Worm (Caenorhabditis elegans): ENCODE measurements around the gene F07H5.10.

F07H5.10 gene

DNA sequence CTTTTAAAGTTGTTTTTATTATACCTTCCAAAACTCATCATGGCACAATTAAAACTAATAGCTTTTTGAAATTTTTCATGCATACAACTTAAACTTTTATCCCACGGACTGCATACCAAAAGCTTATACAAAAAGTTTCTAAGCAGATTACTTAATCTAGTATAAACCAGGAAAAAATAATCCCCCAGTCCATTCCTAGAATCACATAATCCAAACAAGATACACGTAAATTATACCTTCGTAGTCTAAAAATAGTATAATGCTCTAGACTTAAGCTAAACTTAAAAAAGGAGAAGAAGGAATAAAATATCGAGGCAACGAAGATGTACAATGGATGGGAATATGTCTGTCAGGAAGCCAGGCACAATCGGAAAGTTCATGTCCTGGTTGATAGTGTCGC lies 13.2 kb downstream of the F07H5.10 start:
- TF ChIP-seq unc-62 (GFP tag; optimal IDR thresholded peaks at IDR 0.05) = no peak

DNA sequence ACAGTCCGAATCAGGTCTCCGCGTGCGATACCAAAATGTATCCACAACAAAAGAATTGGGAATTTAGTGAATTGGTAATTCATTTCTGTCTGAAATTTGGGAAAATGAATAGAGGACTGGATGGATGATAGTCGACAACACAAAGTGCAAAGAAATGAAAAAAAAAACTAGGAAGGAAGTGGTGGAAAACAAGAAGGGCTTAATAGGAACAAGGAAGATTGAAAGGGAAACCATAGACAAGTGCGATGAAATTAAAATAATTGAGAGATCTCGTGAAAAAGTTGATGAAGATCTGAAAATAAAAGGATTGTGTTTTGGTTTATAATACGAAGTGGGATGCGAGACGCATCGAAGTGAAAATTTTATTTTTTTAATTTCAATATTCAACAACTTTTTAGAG lies 14.3 kb downstream of the F07H5.10 start, which contains the start of gene F07H5.7:
Gene F07H5.7 (minus strand): TSS at position 101 of the 400 bp plus-strand sequence.
- no peak for TF ChIP-seq unc-62 (GFP tag; optimal IDR thresholded peaks at IDR 0.05)

DNA sequence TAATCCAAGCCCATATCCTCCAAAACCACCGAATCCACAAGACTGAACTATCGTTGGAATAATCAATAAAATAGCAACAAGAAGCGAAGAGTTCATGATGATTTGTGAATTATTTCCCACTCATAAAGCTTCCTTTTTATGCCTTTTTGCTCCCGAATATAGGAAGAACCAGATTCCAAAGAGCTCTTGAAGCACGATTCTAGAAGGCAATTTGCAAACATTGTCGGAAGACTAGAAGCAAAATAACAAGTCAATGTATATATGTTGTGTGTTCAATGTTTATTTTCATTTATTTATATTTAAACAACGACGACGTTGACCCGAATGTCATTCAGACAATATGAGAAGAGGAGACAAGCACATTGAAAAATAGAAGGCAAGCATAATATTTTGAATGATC lies 15.7 kb downstream of the F07H5.10 start, which contains the start of gene idpa-2:
Gene idpa-2 (minus strand): TSS at position 101 of the 400 bp plus-strand sequence.
- no peak for TF ChIP-seq unc-62 (GFP tag; optimal IDR thresholded peaks at IDR 0.05)

DNA sequence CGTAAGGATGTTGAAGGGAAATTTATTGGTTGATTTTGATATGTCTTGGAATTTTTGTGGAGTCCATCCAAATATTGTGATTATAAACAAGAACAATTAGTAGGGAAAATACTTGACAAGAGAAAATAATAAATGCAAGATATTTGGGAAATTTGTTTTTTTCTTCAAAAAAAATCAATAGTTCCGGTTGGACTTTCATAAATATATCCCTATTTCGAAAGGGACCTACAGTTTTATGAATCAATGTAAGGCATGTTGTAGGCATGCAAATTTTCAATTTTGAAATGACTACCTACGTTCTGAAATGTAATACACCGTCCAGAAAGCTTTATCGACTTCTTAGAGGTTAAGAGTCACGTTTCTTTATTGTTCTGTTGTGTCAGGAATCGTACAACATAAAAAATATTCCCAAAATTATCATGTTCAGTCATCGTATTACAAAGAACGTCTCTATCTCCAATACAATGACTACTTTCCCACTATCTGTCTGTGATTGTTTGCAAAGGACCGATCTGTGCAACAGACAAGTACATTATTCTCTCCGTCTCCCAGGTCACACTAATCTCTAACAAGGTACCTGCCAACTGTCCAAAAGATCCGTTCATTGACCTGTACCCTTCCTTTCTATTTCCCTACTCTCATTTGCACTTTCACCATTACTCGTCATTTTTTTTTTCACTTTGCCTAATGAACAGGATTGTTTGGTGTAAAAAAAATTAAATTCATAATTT lies 18.4 kb downstream of the F07H5.10 start, which contains the start of gene F07H5.13:
Gene F07H5.13 (plus strand): TSS at position 730 of the 731 bp plus-strand sequence.
- TF ChIP-seq unc-62 (GFP tag; optimal IDR thresholded peaks at IDR 0.05) = no peak

DNA sequence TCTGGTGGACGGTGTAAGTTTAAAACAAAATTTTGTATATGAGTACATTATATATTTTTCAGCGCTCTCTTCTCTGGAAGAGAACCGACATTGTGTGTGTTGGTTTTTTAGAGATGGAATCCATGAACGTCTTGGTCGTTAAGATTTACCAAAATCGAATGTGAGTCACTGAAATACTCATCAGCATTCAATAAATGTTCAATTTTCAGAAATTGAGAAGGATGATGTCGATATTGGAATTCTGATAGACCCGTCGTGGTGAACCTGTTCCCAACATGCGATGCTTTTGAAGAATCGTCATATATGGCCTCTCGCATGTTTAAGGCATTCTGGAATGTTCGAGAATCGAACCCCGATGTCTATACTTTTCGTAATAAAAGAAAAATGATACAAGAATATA lies 19.6 kb downstream of the F07H5.10 start:
- no peak for TF ChIP-seq unc-62 (GFP tag; optimal IDR thresholded peaks at IDR 0.05)

DNA sequence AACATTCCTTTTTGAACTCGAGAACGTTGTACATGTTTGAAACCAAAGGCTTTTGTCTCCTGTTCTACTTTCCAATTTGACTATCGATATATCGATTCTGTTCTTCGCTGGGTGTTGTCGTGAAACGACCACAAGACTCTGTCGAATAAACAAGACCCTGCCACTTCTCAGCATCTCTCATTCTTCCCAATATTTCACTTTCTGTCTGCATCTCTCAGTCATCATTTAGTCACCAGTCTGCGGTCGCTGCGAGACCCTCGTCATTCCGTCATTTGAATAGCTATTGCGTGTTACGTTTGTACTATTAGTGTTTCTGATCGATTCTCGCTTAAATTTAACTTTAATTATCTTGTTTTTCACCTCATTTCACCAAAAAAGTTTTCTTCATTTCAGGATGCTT lies 21.0 kb downstream of the F07H5.10 start:
- no peak for TF ChIP-seq unc-62 (GFP tag; optimal IDR thresholded peaks at IDR 0.05)

DNA sequence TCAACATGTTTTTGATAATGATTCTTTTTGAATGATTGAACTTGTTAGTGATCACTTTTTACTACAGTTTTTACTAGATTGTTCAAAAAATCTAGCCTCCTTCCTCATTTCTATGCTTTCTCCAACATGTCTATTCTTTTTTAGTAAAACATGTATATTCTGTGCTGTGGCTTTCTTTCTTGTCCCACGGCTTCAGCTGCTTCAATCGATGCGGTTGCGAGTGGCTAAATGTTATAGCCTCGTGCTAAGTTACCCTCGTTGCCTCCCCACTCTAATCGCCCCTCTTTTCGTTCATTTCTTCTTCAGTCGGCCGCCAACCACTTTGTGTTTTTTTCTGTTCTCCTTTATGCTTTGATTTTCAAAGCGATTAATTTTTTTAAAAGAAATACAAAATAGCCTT lies 22.5 kb downstream of the F07H5.10 start:
- no peak for TF ChIP-seq unc-62 (GFP tag; optimal IDR thresholded peaks at IDR 0.05)

DNA sequence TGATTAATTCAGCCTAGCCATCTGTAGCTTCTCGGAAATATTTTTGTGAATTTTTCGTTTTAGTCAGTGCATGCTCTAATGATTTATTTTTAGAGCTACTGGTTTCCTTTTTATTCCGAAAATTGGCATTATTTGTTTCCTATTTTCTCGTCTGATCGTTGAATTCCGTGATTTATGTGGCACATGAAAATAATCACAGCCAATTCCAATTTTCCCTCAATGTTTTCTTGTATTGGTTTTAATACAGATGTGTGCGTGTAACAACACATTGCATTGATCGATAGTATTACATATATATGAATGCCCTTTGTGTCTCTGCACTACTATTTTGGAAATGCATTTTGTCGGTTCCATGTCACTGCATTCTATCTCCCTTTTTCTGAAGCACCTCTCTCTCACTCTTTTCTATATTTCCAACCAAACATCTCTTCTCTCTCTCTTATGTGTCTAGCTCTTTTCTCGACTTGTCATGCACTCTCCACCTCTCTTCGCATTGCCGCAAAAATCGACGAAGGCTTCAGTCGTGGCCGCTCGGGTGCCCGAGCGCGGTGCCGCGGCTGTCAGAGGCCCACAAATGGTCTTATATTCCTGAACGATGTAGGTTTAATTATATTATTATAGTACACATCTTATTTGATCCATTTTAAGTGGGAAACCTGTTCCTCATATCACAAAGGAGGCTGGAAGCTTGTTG lies 24.0 kb downstream of the F07H5.10 start:
- TF ChIP-seq unc-62 (GFP tag; optimal IDR thresholded peaks at IDR 0.05) = no peak

DNA sequence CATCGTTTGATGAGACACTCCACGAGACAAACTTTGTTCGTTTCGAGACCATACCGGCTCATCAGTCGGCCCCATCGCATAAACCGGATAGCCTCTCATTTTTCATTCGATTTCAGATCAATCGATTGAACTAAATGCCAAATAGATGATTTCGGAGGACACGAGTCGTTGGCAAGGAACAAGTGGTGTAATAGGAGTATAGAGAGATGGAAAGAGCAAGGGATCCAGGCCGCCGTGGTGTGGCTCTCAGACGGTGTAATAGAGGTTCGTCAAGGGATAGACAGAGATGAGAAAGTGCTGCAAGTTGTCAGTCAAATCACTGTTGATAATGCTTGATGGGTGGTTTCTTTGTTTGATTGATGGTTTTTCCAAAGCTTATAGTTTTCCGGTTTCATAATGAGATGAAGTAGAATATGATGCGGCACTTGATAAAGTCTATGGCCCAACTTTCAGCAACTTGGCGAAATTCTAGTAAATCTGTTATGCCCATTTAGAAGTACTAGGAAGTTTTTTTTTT lies 24.9 kb downstream of the F07H5.10 start, which contains the start of gene sgn-1:
Gene sgn-1 (minus strand): TSS at position 220 of the 517 bp plus-strand sequence.
- no peak for TF ChIP-seq unc-62 (GFP tag; optimal IDR thresholded peaks at IDR 0.05)

DNA sequence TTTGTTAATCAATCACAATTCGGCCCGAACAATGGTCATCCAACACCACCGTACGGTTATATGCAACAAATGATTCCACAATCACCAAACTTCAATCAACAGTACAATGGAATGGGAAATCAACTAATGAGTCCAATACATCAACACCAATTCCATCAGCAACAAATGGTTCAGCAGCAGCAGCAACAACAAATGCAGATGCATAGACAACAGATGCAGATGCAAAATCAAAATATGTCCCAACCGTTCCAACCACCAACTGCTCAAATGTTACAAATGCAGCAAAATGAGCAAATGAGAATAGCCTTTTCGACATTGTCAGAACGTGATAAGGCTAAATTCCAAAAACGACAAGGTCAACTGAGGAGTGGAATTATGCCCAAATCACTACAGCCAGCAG lies 31.9 kb downstream of the F07H5.10 start:
- no peak for TF ChIP-seq unc-62 (GFP tag; optimal IDR thresholded peaks at IDR 0.05)

DNA sequence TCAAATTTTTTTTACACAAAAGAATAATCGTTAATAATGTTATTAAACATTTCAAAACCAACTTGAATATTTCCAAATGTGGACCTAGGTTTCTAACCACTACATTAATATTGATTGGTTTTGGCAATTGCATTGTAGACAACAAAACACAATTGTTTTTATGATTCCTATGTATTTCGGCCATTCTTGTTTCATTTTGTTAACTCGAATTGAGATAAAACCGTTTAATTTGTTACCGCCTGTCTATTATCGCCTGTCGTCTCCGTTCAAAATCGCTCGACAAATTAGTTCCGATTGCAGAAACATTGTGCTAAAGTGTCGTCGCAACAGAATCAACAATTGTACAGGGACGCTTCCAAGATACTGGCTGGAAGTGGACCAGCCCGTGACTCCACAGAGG lies 37.7 kb downstream of the F07H5.10 start, which contains the start of gene let-19:
Gene let-19 (plus strand): TSS at position 301 of the 400 bp plus-strand sequence.
- TF ChIP-seq unc-62 (GFP tag; optimal IDR thresholded peaks at IDR 0.05) = no peak

DNA sequence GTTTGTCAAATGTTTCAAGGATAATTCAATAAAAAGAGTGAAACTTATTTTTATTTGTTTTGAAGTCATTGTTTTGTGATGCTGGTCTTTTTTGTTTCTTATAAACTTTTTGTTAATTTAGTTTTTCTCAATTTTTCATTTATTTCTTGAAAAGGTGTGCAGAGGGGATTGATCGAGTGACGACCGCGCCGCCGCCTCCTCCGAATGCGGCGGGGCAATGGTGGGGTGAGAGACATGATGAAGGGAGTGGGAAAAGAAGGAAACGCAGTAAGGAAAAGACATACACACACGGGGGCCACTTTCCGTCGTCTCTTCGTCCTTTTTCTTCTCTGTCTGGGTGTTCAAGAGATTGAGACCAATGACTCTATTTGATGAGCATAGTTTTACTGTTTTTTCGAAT lies 39.0 kb downstream of the F07H5.10 start:
- TF ChIP-seq unc-62 (GFP tag; optimal IDR thresholded peaks at IDR 0.05) = no peak

DNA sequence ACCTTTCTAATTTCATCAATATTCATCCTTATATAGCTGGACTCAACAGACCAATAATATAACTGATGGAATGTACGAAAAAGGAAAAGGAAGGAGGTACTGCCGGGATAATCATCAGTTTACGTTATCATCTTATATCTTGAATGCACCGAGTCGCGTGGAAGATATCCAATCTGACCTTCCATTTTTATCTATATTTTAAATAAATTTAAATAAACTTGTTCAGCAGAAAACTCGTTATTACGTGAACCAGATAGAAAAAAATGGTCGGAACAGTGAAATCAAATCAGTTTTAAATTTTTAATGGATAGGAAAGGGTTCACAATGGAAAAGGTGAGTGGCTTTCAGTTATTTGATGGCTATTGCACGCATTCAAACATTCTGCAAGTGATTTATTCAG lies 41.5 kb downstream of the F07H5.10 start, which contains the start of gene pah-1:
Gene pah-1 (minus strand): TSS at position 101 of the 400 bp plus-strand sequence.
- TF ChIP-seq unc-62 (GFP tag; optimal IDR thresholded peaks at IDR 0.05) = no peak

DNA sequence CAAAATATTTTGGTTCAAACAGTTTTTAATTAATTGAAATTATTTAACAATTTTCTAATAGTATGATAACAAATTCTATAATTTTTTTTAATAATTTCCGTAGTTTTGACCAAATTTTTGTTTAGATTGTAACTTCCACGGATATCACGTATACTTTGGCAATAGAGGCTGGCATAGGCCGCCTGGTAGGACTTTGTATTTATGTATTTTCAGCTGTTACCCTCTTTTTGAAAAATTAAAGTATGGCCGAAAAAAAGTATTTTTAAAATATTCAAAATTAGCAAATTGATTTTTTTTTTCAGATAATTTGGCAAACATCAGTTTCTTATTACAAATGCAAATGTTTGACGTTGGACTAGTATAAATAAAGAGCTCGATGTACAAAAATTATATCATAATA lies 41.9 kb downstream of the F07H5.10 start, which contains the start of the genes nsph-1.1 and K08F8.15:
Gene nsph-1.1 (plus strand): TSS at position 301 of the 400 bp plus-strand sequence.
Gene K08F8.15 (plus strand): TSS at position 335 of the 400 bp plus-strand sequence.
- TF ChIP-seq unc-62 (GFP tag; optimal IDR thresholded peaks at IDR 0.05) = no peak

DNA sequence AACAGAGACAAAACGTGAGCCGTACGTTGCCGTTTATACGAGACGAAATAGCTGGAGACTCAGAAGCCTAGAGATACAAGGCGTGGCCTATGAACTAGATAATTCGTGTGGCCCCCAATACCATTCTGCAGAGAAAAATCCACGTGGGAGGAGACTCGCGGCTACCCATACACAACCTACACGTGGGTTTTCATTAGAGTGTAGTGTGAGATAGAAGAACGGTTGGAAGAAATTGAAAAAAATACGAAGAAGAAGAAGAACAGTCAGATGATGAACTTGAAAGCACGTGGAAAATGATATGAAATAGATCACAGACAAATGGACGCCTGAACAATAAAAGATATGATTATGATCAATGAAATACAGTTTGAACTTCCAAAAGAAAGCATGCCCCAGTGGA lies 43.3 kb downstream of the F07H5.10 start:
- no peak for TF ChIP-seq unc-62 (GFP tag; optimal IDR thresholded peaks at IDR 0.05)

DNA sequence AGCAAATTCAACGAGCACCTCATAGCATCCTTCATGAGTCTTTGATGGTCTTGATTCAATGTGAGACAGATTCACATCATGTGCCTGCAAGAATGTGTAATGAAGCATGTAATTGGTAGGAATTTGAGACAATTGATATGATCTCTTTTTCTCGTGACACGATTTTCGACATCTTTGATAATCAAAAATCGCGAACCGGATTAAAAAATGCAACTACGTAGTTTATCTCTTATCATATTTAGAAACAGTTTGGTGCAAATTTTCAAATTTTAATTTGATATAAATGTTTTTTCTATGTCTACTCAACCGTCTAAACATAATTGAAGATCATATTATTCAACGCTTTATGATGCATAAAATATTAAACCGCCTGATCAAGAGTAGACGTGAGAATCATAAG lies 44.0 kb downstream of the F07H5.10 start:
- no peak for TF ChIP-seq unc-62 (GFP tag; optimal IDR thresholded peaks at IDR 0.05)
